Worm (Caenorhabditis elegans): ENCODE data around the gene ccz-1.

Gene ccz-1

DNA sequence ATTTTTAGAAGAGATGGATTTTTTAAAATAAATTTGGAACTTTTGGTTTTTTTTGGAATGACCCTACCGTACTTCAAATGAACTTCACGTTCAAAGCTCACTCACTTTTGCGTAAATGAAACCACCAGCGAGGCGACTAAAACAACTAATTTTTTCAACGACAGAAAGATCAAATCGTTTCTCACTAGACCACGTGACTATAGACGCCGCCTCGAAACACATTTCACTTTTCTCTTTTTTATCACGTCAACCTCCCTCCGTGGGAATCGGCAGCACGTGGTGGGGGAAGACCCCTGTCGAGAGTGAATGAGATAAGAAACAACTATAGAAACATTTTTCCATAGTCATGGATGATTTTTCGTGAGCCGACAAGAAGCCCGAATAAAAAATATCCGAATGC lies 21.4 kb upstream of the ccz-1 start (continued):
- TF ChIP-seq nhr-47 (tag; optimal IDR thresholded peaks at IDR 0.05) (peak; percentile 76), fkh-4 (tag; optimal IDR thresholded peaks at IDR 0.05; ENCODE audit: borderline replicate concordance) (peak; percentile 51), fos-1 (tag; optimal IDR thresholded peaks at IDR 0.05) (peak; percentile 10), aly-2 (tag; optimal IDR thresholded peaks at IDR 0.05) (no peak), pax-3 (tag; optimal IDR thresholded peaks at IDR 0.05) (peak; percentile 14), F16B12.6 (tag; optimal IDR thresholded peaks at IDR 0.05) (no peak), nhr-20 (tag; optimal IDR thresholded peaks at IDR 0.05) (peak; percentile 97), Y116A8C.19 (tag; optimal IDR thresholded peaks at IDR 0.05; ENCODE audit: borderline replicate concordance) (no peak), vab-15 (tag; optimal IDR thresholded peaks at IDR 0.05) (no peak), ceh-8 (GFP tag; optimal IDR thresholded peaks at IDR 0.05) (no peak), snpc-4 (tag; optimal IDR thresholded peaks at IDR 0.05) (peak; percentile 56), elt-2 (tag; optimal IDR thresholded peaks at IDR 0.05) (peak; percentile 91), isw-1 (GFP tag; IDR thresholded peaks at IDR 0.05) (no peak), aha-1 (tag; optimal IDR thresholded peaks at IDR 0.05) (peak; percentile 42), mdl-1 (tag; optimal IDR thresholded peaks at IDR 0.05) (peak; percentile 18 to 99), nhr-19 (GFP tag; conservative IDR thresholded peaks at IDR 0.05) (peak; percentile 89), nhr-76 (tag; optimal IDR thresholded peaks at IDR 0.05) (no peak), nhr-237 (tag; optimal IDR thresholded peaks at IDR 0.05) (no peak), irx-1 (tag; optimal IDR thresholded peaks at IDR 0.05) (peak; percentile 40), lir-3 (tag; optimal IDR thresholded peaks at IDR 0.05; ENCODE audit: poor library complexity) (peak; percentile 76), nhr-11 (tag; optimal IDR thresholded peaks at IDR 0.05) (no peak), sox-4 (tag; optimal IDR thresholded peaks at IDR 0.05) (no peak), dpl-1 (GFP tag; optimal IDR thresholded peaks at IDR 0.05) (peak; percentile 40 to 75 (median 43)), dsc-1 (tag; optimal IDR thresholded peaks at IDR 0.05) (peak; percentile 65), lin-15B (tag; optimal IDR thresholded peaks at IDR 0.05) (no peak), ztf-11 (tag; optimal IDR thresholded peaks at IDR 0.05) (no peak), unc-86 (tag; optimal IDR thresholded peaks at IDR 0.05) (no peak), unc-30 (tag; optimal IDR thresholded peaks at IDR 0.05) (no peak), sptf-1 (tag; optimal IDR thresholded peaks at IDR 0.05) (no peak), C04F5.9 (tag; optimal IDR thresholded peaks at IDR 0.05) (no peak), ztf-4 (tag; optimal IDR thresholded peaks at IDR 0.05) (peak; percentile 84), rnt-1 (tag; optimal IDR thresholded peaks at IDR 0.05) (peak; percentile 82), jun-1 (tag; optimal IDR thresholded peaks at IDR 0.05) (peak; percentile 6), elt-3 (tag; optimal IDR thresholded peaks at IDR 0.05) (peak in 4 of 6 experiments; percentile 32 to 84 (median 74)), nhr-28 (tag; optimal IDR thresholded peaks at IDR 0.05) (no peak), egl-13 (tag; optimal IDR thresholded peaks at IDR 0.05) (no peak), lin-13 (GFP tag; optimal IDR thresholded peaks at IDR 0.05) (peak; percentile 79), swsn-7 (tag; optimal IDR thresholded peaks at IDR 0.05) (peak; percentile 72), nhr-12 (tag; optimal IDR thresholded peaks at IDR 0.05) (no peak), nhr-85 (tag) (peak; percentile 98), ama-1 (optimal IDR thresholded peaks at IDR 0.05) (peak; percentile 60), ceh-82 (tag; optimal IDR thresholded peaks at IDR 0.05) (peak in 1 of 3 experiments; percentile 8), ceh-90 (tag; optimal IDR thresholded peaks at IDR 0.05) (no peak), hpl-2 (GFP tag; optimal IDR thresholded peaks at IDR 0.05) (peak; percentile 39), egl-27 (tag; optimal IDR thresholded peaks at IDR 0.05) (no peak), grh-1 (GFP tag; IDR thresholded peaks at IDR 0.05) (peak; percentile 62), nhr-77 (tag; optimal IDR thresholded peaks at IDR 0.05) (no peak), zip-4 (GFP tag; optimal IDR thresholded peaks at IDR 0.05) (no peak), zag-1 (tag; optimal IDR thresholded peaks at IDR 0.05) (no peak), mep-1 (tag; optimal IDR thresholded peaks at IDR 0.05) (peak; percentile 82), efl-1 (optimal IDR thresholded peaks at IDR 0.05) (peak; percentile 27 to 44), efl-1 (GFP tag; optimal IDR thresholded peaks at IDR 0.05 in 1 of 2) (peak; percentile 18 to 90), xbp-1 (tag; optimal IDR thresholded peaks at IDR 0.05) (peak; percentile 63), hlh-17 (GFP tag; optimal IDR thresholded peaks at IDR 0.05; ENCODE audit: borderline replicate concordance) (no peak)
